Worm (Caenorhabditis elegans) whole organism, L2 larva: ENCODE measurements around the gene F31B9.7.

ENCODE experiments used
- F13H6.1 ChIP-seq: sonication (generic microtip); optimal IDR thresholded peaks from 2 replicates; lab custom pipeline; 2016; ENCODE audit warnings: missing genetic modification characterization, missing compliant biosample characterization
- R02D3.7 ChIP-seq: fragments of 150-350 bp; optimal IDR thresholded peaks from 2 replicates; lab custom pipeline; 2014; ENCODE audit warnings: missing biosample characterization, missing genetic modification characterization
- Y55F3AM.14 ChIP-seq: fragments of 200-800 bp; sonication (Bioruptor generic); optimal IDR thresholded peaks from 2 replicates; lab custom pipeline; 2018; ENCODE audit warnings: mild to moderate bottlenecking, missing genetic modification characterization, missing compliant biosample characterization
- alr-1 ChIP-seq: fragments of 150-350 bp; optimal IDR thresholded peaks from 2 replicates; lab custom pipeline; 2014; ENCODE audit warnings: missing biosample characterization, missing genetic modification characterization
- aly-2 ChIP-seq: fragments of 150-350 bp; optimal IDR thresholded peaks from 2 replicates; lab custom pipeline; 2014; ENCODE audit warnings: missing biosample characterization, missing genetic modification characterization
- blmp-1 ChIP-seq: sonication (generic microtip); optimal IDR thresholded peaks from 2 replicates; lab custom pipeline; 2017; ENCODE audit warnings: missing genetic modification characterization, mild to moderate bottlenecking, missing compliant biosample characterization, antibody characterized with exemption, moderate library complexity; ENCODE audit not compliant: insufficient read depth
- ceh-16 ChIP-seq: fragments of 150-350 bp; optimal IDR thresholded peaks from 2 replicates; lab custom pipeline; 2014; ENCODE audit warnings: missing biosample characterization, missing genetic modification characterization
- ceh-82 ChIP-seq: fragments of 150-350 bp; optimal IDR thresholded peaks from 2 replicates; lab custom pipeline; 2014; ENCODE audit warnings: missing biosample characterization, missing genetic modification characterization
- crh-2 ChIP-seq: sonication (generic microtip); optimal IDR thresholded peaks from 2 replicates; lab custom pipeline; 2017; ENCODE audit warnings: missing biosample characterization, missing genetic modification characterization
- dmd-4 ChIP-seq: sonication (generic microtip); optimal IDR thresholded peaks from 2 replicates; lab custom pipeline; 2017; ENCODE audit warnings: missing biosample characterization, missing genetic modification characterization
- egl-27 ChIP-seq: sonication (generic microtip); optimal IDR thresholded peaks from 3 replicates; lab custom pipeline; 2017; ENCODE audit warnings: missing biosample characterization, missing genetic modification reagents, missing genetic modification characterization
- elt-1 ChIP-seq: fragments of 150-350 bp; optimal IDR thresholded peaks from 2 replicates; lab custom pipeline; 2014; ENCODE audit warnings: missing biosample characterization, missing genetic modification characterization
- elt-3 ChIP-seq: sonication (generic microtip); optimal IDR thresholded peaks from 2 replicates; lab custom pipeline; 2017; ENCODE audit warnings: missing biosample characterization, missing genetic modification characterization
- fos-1 ChIP-seq: fragments of 150-350 bp; optimal IDR thresholded peaks from 2 replicates; lab custom pipeline; 2014; ENCODE audit warnings: missing biosample characterization, missing genetic modification characterization
- gmeb-1 ChIP-seq: fragments of 150-350 bp; optimal IDR thresholded peaks from 2 replicates; lab custom pipeline; 2014; ENCODE audit warnings: missing biosample characterization, missing genetic modification characterization
- lin-11 ChIP-seq: fragments of 150-350 bp; sonication (generic microtip); optimal IDR thresholded peaks from 2 replicates; lab custom pipeline; 2014; ENCODE audit warnings: missing biosample characterization, missing genetic modification characterization, inconsistent platforms, mixed read lengths
- lin-13 ChIP-seq: fragments of 150-350 bp; optimal IDR thresholded peaks from 2 replicates; lab custom pipeline; 2014; ENCODE audit warnings: missing biosample characterization, missing genetic modification reagents, missing genetic modification characterization
- mab-5 ChIP-seq: fragments of 150-350 bp; optimal IDR thresholded peaks from 2 replicates; lab custom pipeline; 2014; ENCODE audit warnings: missing biosample characterization, missing genetic modification characterization
- mbf-1 ChIP-seq: sonication (generic microtip); optimal IDR thresholded peaks from 2 replicates; lab custom pipeline; 2017; ENCODE audit warnings: missing biosample characterization, missing genetic modification characterization
- mdl-1 ChIP-seq, 2 experiments: fragments of 150-350 bp in 1 of 2; sonication (generic microtip) in 1 of 2; optimal IDR thresholded peaks; 2 replicates each; lab custom pipeline; 2017; ENCODE audit warnings: missing biosample characterization in 2 of 2, missing genetic modification characterization in 2 of 2
- nhr-10 ChIP-seq: sonication (generic microtip); optimal IDR thresholded peaks from 2 replicates; lab custom pipeline; 2017; ENCODE audit warnings: missing biosample characterization, missing genetic modification characterization
- nhr-11 ChIP-seq: fragments of 150-350 bp; optimal IDR thresholded peaks from 2 replicates; lab custom pipeline; 2014; ENCODE audit warnings: missing biosample characterization, missing genetic modification characterization
- nhr-12 ChIP-seq: fragments of 150-350 bp; optimal IDR thresholded peaks from 2 replicates; lab custom pipeline; 2014; ENCODE audit warnings: missing biosample characterization, missing genetic modification characterization
- nhr-129 ChIP-seq: fragments of 150-350 bp; optimal IDR thresholded peaks from 2 replicates; lab custom pipeline; 2014; ENCODE audit warnings: missing biosample characterization, missing genetic modification characterization
- nhr-21 ChIP-seq: fragments of 150-350 bp; optimal IDR thresholded peaks from 2 replicates; lab custom pipeline; 2014; ENCODE audit warnings: missing biosample characterization, missing genetic modification characterization
- nhr-23 ChIP-seq: fragments of 150-350 bp; optimal IDR thresholded peaks from 2 replicates; lab custom pipeline; 2014; ENCODE audit warnings: missing biosample characterization, missing genetic modification reagents, missing genetic modification characterization
- nhr-237 ChIP-seq: fragments of 150-350 bp; optimal IDR thresholded peaks from 2 replicates; lab custom pipeline; 2014; ENCODE audit warnings: missing biosample characterization, missing genetic modification characterization
- nhr-25 ChIP-seq: fragments of 150-350 bp; sonication (generic microtip); optimal IDR thresholded peaks from 3 replicates; lab custom pipeline; 2014; ENCODE audit warnings: missing biosample characterization, missing genetic modification characterization
- nhr-6 ChIP-seq: fragments of 150-350 bp; optimal IDR thresholded peaks from 2 replicates; lab custom pipeline; 2014; ENCODE audit warnings: missing biosample characterization, missing genetic modification characterization
- nhr-77 ChIP-seq: fragments of 150-350 bp; optimal IDR thresholded peaks from 2 replicates; lab custom pipeline; 2014; ENCODE audit warnings: missing biosample characterization, missing genetic modification characterization
- sem-4 ChIP-seq: fragments of 150-350 bp; optimal IDR thresholded peaks from 2 replicates; lab custom pipeline; 2014; ENCODE audit warnings: missing biosample characterization, missing genetic modification reagents, missing genetic modification characterization
- skn-1 ChIP-seq: sonication (generic microtip); optimal IDR thresholded peaks from 2 replicates; lab custom pipeline; 2017; ENCODE audit warnings: missing biosample characterization, missing genetic modification characterization
- sma-3 ChIP-seq: sonication (generic microtip); optimal IDR thresholded peaks from 2 replicates; lab custom pipeline; 2016; ENCODE audit warnings: missing genetic modification reagents, missing genetic modification characterization, missing compliant biosample characterization
- sma-9 ChIP-seq, 2 experiments: fragments of 150-350 bp in 1 of 2; sonication (generic microtip) in 1 of 2; optimal IDR thresholded peaks; 2 replicates each; lab custom pipeline; 2014 to 2016; ENCODE audit warnings: missing genetic modification characterization in 2 of 2, mild to moderate bottlenecking in 1 of 2, missing biosample characterization in 1 of 2, missing compliant biosample characterization in 1 of 2, missing genetic modification reagents in 1 of 2, moderate library complexity in 1 of 2
- snpc-4 ChIP-seq: fragments of 150-350 bp; optimal IDR thresholded peaks from 2 replicates; lab custom pipeline; 2014; ENCODE audit warnings: missing biosample characterization, missing genetic modification characterization
- unc-55 ChIP-seq: fragments of 150-350 bp; sonication (generic microtip); optimal IDR thresholded peaks from 3 replicates; lab custom pipeline; 2014; ENCODE audit warnings: missing biosample characterization, missing genetic modification reagents, missing genetic modification characterization
- ztf-1 ChIP-seq: fragments of 200-800 bp; sonication (Bioruptor generic); conservative IDR thresholded peaks from 2 replicates; pipeline ENCODE4 v1.3.6; 2022; ENCODE audit warnings: missing genetic modification characterization, missing compliant biosample characterization
- ztf-4 ChIP-seq: fragments of 150-350 bp; optimal IDR thresholded peaks from 2 replicates; lab custom pipeline; 2014; ENCODE audit warnings: missing biosample characterization, missing genetic modification characterization

Gene F31B9.7

ce11 chrX:15912841-15913240 is 6.6 kb upstream of the F31B9.7 start:
- TF ChIP-seq nhr-11 (tag; lab: Kevin White, UChicago), result no peak
- TF ChIP-seq aly-2 (tag; lab: Kevin White, UChicago), result no peak
- TF ChIP-seq lin-13 (GFP tag; lab: Kevin White, UChicago), result no peak
- no peak for TF ChIP-seq blmp-1
- no peak for TF ChIP-seq elt-3 (tag; lab: Kevin White, UChicago)
- TF ChIP-seq elt-1 (tag; lab: Kevin White, UChicago), result no peak
- TF ChIP-seq crh-2 (tag; lab: Kevin White, UChicago), result no peak
- TF ChIP-seq, all 48 proteins: peak for 0

DNA sequence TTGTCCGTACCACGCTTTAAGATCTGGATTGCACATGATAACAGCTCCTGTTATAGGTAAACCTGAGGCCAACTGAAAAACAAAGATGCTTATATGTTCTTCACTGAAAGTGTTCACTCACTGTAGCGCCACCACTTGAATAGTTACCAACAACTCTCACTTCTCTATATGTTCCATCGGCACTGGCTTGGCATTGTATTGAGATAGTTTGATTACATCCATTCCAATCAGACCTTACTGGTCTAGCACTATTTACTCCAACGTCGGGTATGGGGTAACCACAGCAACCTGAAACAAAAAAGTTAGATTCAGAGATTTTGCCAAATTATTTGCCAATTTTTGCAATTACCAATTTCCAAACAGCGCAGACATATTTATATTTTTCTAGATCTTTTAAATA is 3.7 kb upstream of the F31B9.7 start:
- TF ChIP-seq Y55F3AM.14 (GFP tag; lab: Kevin White, UChicago), result no peak
- TF ChIP-seq mbf-1, result no peak
- TF ChIP-seq nhr-77, result no peak
- TF ChIP-seq ztf-4 (tag; lab: Kevin White, UChicago), result no peak
- TF ChIP-seq nhr-129, result no peak
- no peak for TF ChIP-seq mdl-1 (tag; optimal IDR thresholded peaks at IDR 0.05; lab: Kevin White, UChicago)
- TF ChIP-seq nhr-25, result no peak
- no peak for TF ChIP-seq nhr-21 (tag; lab: Kevin White, UChicago)
- no peak for TF ChIP-seq ztf-1 (GFP tag; lab: Robert Waterston, UW)
- no peak for TF ChIP-seq skn-1 (tag; lab: Kevin White, UChicago)
- no peak for TF ChIP-seq gmeb-1 (tag; lab: Kevin White, UChicago)
- TF ChIP-seq R02D3.7 (tag; lab: Kevin White, UChicago), result no peak
- no peak for TF ChIP-seq nhr-237 (tag; lab: Kevin White, UChicago)
- TF ChIP-seq aly-2 (tag; lab: Kevin White, UChicago), result no peak
- no peak for TF ChIP-seq sma-9 (GFP tag; optimal IDR thresholded peaks at IDR 0.05; lab: Kevin White, UChicago)
- TF ChIP-seq sma-9 (tag; optimal IDR thresholded peaks at IDR 0.05; lab: Kevin White, UChicago), result no peak
- TF ChIP-seq snpc-4, result no peak

ce11 chrX:15917000-15917399 is 2.5 kb upstream of the F31B9.7 start, which contains the start of the genes F31B9.4 and F31B9.2:
Gene F31B9.4, minus strand, starts transcription at chrX:15917100.
Gene F31B9.2, plus strand, starts transcription at chrX:15917367.
- TF ChIP-seq ztf-4 (tag; lab: Kevin White, UChicago), result no peak

ce11 chrX:15923440-15923839 is 4.0 kb downstream of the F31B9.7 start, which contains the start of gene F31B9.3:
Gene F31B9.3, plus strand, starts transcription at chrX:15923740.
- TF ChIP-seq alr-1 (tag; lab: Kevin White, UChicago) (no peak), sem-4 (tag; lab: Kevin White, UChicago) (no peak), nhr-23 (no peak), nhr-21 (tag; lab: Kevin White, UChicago) (no peak), blmp-1 (no peak), ztf-4 (tag; lab: Kevin White, UChicago) (no peak), mbf-1 (no peak), nhr-6 (no peak), egl-27 (tag; lab: Kevin White, UChicago) (no peak), crh-2 (tag; lab: Kevin White, UChicago) (no peak), elt-3 (tag; lab: Kevin White, UChicago) (no peak)

DNA sequence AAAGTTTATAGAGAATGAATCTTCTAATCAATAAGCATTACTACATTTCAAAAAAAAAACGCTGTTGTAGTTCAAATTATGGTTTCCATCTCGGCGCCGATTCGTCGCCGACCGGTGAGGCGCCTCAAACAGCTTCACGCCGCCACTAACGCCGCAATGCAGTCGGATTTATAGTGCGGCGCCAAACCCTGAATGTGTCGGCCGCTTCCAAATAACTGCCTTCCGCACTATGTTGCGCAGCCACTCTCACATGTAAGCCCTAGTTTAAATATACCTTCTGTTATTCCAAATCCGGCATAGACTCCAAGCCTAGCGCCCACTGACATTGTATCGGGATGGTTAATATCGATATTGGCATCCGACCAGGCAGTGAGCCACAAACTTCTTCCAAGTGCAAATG is 13.4 kb downstream of the F31B9.7 start:
- TF ChIP-seq skn-1 (tag; lab: Kevin White, UChicago) (no peak), fos-1 (no peak), mdl-1 (tag; optimal IDR thresholded peaks at IDR 0.05; lab: Kevin White, UChicago) (no peak), sma-9 (GFP tag; optimal IDR thresholded peaks at IDR 0.05; lab: Kevin White, UChicago) (no peak), sma-9 (tag; optimal IDR thresholded peaks at IDR 0.05; lab: Kevin White, UChicago) (no peak), F13H6.1 (tag; lab: Kevin White, UChicago) (no peak), dmd-4 (tag; lab: Kevin White, UChicago) (no peak), lin-11 (tag; lab: Kevin White, UChicago) (no peak), nhr-10 (no peak), egl-27 (tag; lab: Kevin White, UChicago) (no peak), ztf-4 (tag; lab: Kevin White, UChicago) (no peak), ceh-16 (no peak), nhr-21 (tag; lab: Kevin White, UChicago) (no peak), blmp-1 (no peak), unc-55 (GFP tag; lab: Kevin White, UChicago) (no peak), mab-5 (tag; lab: Kevin White, UChicago) (no peak), nhr-23 (no peak), nhr-12 (no peak), ceh-82 (tag; lab: Kevin White, UChicago) (no peak), nhr-77 (no peak), sma-3 (GFP tag; lab: Kevin White, UChicago) (no peak)
